Worm (Caenorhabditis elegans) whole organism, L4/young adult: ENCODE measurements around the gene Y37A1A.2.

Experiments used
- W03F9.2 ChIP-seq: fragments of 150-350 bp; optimal IDR thresholded peaks from 2 replicates; lab custom pipeline; 2014; ENCODE audit warnings: missing biosample characterization, missing genetic modification characterization
- dao-5 ChIP-seq: sonication (generic microtip); optimal IDR thresholded peaks from 2 replicates; lab custom pipeline; 2016; ENCODE audit warnings: missing genotype, missing genetic modification characterization, moderate library complexity, missing compliant biosample characterization
- him-1 ChIP-seq: sonication (generic microtip); optimal IDR thresholded peaks from 2 replicates; lab custom pipeline; 2016; ENCODE audit warnings: missing genotype, missing genetic modification reagents, missing genetic modification characterization, missing compliant biosample characterization

ce11 chrIV:13919207-13919759 is 6.5 kb upstream of the Y37A1A.2 start:
- TF ChIP-seq him-1 (tag; lab: Kevin White, UChicago) (no peak), W03F9.2 (tag; lab: Kevin White, UChicago) (no peak), dao-5 (tag; lab: Kevin White, UChicago) (no peak)
